Fruit fly (Drosophila melanogaster) whole organism, embryonic: Measurements from ENCODE around the gene CG16717.

Source experiments
- CG10654 ChIP-seq: fragments of 200-800 bp; sonication (Bioruptor generic); optimal IDR thresholded peaks from 2 replicates; lab custom pipeline; 2016; ENCODE audit warnings: missing biosample characterization, missing genetic modification characterization
- CG12769 ChIP-seq: fragments of 200-800 bp; sonication (Bioruptor generic); optimal IDR thresholded peaks from 2 replicates; lab custom pipeline; 2019; ENCODE audit warnings: missing biosample characterization, mild to moderate bottlenecking, missing genetic modification characterization, moderate library complexity
- CG13894 ChIP-seq: fragments of 200-800 bp; sonication (Bioruptor generic); optimal IDR thresholded peaks from 3 replicates; lab custom pipeline; 2018; ENCODE audit warnings: missing biosample characterization, mild to moderate bottlenecking, missing genetic modification characterization, moderate library complexity
- CG16813 ChIP-seq: fragments of 200-800 bp; sonication (Bioruptor generic); IDR thresholded peaks from 3 replicates; pipeline ENCODE4 v1.3.6; 2022; ENCODE audit warnings: missing biosample characterization, missing genetic modification characterization; ENCODE audit not compliant: partially characterized antibody
- CG17385 ChIP-seq: fragments of 200-800 bp; sonication (Bioruptor generic); optimal IDR thresholded peaks from 3 replicates; lab custom pipeline; 2018; ENCODE audit warnings: missing biosample characterization, mild to moderate bottlenecking, missing genetic modification characterization
- CG17568 ChIP-seq: fragments of 200-800 bp; sonication (Bioruptor generic); optimal IDR thresholded peaks from 2 replicates; lab custom pipeline; 2018; ENCODE audit warnings: missing biosample characterization, mild to moderate bottlenecking, missing genetic modification characterization, moderate library complexity
- CG2116 ChIP-seq: fragments of 200-800 bp; sonication (Bioruptor generic); optimal IDR thresholded peaks from 3 replicates; lab custom pipeline; 2018; ENCODE audit warnings: missing biosample characterization, mild to moderate bottlenecking, missing genetic modification characterization
- CG2129 ChIP-seq: fragments of 200-800 bp; sonication (Bioruptor generic); IDR thresholded peaks from 2 replicates; pipeline ENCODE4 v1.3.6; 2022; ENCODE audit warnings: missing biosample characterization, missing genetic modification characterization; ENCODE audit not compliant: partially characterized antibody
- CG33213 ChIP-seq: fragments of 200-800 bp; sonication (Bioruptor generic); optimal IDR thresholded peaks from 3 replicates; lab custom pipeline; 2016; ENCODE audit warnings: missing biosample characterization, missing genetic modification characterization
- CG34376 ChIP-seq: fragments of 200-800 bp; sonication (Bioruptor generic); optimal IDR thresholded peaks from 2 replicates; lab custom pipeline; 2018; ENCODE audit warnings: missing biosample characterization, mild to moderate bottlenecking, missing genetic modification characterization
- CG34422 ChIP-seq: fragments of 200-800 bp; sonication (Bioruptor generic); IDR thresholded peaks from 3 replicates; pipeline ENCODE4 v1.3.6; 2022; ENCODE audit warnings: missing biosample characterization, missing genetic modification characterization
- CG5180 ChIP-seq: fragments of 200-800 bp; sonication (Bioruptor generic); optimal IDR thresholded peaks from 3 replicates; lab custom pipeline; 2017; ENCODE audit warnings: missing biosample characterization, missing genetic modification characterization, mild to moderate bottlenecking, moderate library complexity, missing genetic modification reagents
- CG6654 ChIP-seq: fragments of 200-800 bp; sonication (Bioruptor generic); optimal IDR thresholded peaks from 2 replicates; lab custom pipeline; 2017; ENCODE audit warnings: missing biosample characterization, mild to moderate bottlenecking, missing genetic modification characterization
- Deaf1 ChIP-seq: fragments of 200-800 bp; optimal IDR thresholded peaks from 3 replicates; lab custom pipeline; 2019; ENCODE audit warnings: missing biosample characterization, mild to moderate bottlenecking, missing genetic modification characterization, moderate library complexity
- Dll ChIP-seq: fragments of 200-800 bp; sonication (Bioruptor generic); IDR thresholded peaks from 4 replicates; pipeline ENCODE4 v1.3.6; 2022; ENCODE audit warnings: missing biosample characterization, missing genetic modification characterization; ENCODE audit not compliant: partially characterized antibody
- Doc3 ChIP-seq: fragments of 200-800 bp; sonication (Bioruptor generic); IDR thresholded peaks from 3 replicates; pipeline ENCODE4 v1.3.6; 2022; ENCODE audit warnings: missing biosample characterization, missing genetic modification characterization; ENCODE audit not compliant: partially characterized antibody
- Dp ChIP-seq: fragments of 200-800 bp; sonication (Bioruptor generic); optimal IDR thresholded peaks from 2 replicates; lab custom pipeline; 2018; ENCODE audit warnings: missing biosample characterization, mild to moderate bottlenecking, missing genetic modification characterization, moderate library complexity
- E2f2 ChIP-seq: fragments of 200-800 bp; sonication (Bioruptor generic); IDR thresholded peaks from 2 replicates; pipeline ENCODE4 v1.3.6; 2022; ENCODE audit warnings: missing biosample characterization, missing genetic modification characterization
- Fer3 ChIP-seq: fragments of 200-800 bp; sonication (Bioruptor generic); optimal IDR thresholded peaks from 2 replicates; lab custom pipeline; 2018; ENCODE audit warnings: missing biosample characterization, mild to moderate bottlenecking, missing genetic modification characterization, moderate library complexity
- HLH3B ChIP-seq: fragments of 200-800 bp; sonication (Bioruptor generic); IDR thresholded peaks from 2 replicates; pipeline ENCODE4 v1.3.6; 2022; ENCODE audit warnings: missing biosample characterization, missing genetic modification characterization
- HLH4C ChIP-seq: fragments of 200-800 bp; sonication (Bioruptor generic); IDR thresholded peaks from 3 replicates; pipeline ENCODE4 v1.3.6; 2022; ENCODE audit warnings: missing biosample characterization, missing genetic modification characterization; ENCODE audit not compliant: partially characterized antibody
- Lim3 ChIP-seq: fragments of 200-800 bp; sonication (Bioruptor generic); IDR thresholded peaks from 2 replicates; pipeline ENCODE4 v1.3.6; 2022; ENCODE audit warnings: missing biosample characterization, missing genetic modification characterization
- MESR4 ChIP-seq: fragments of 200-800 bp; sonication (Bioruptor generic); optimal IDR thresholded peaks from 2 replicates; lab custom pipeline; 2018; ENCODE audit warnings: missing biosample characterization, mild to moderate bottlenecking, missing genetic modification characterization, moderate library complexity
- Max ChIP-seq: fragments of 200-800 bp; sonication (Bioruptor generic); optimal IDR thresholded peaks from 2 replicates; lab custom pipeline; 2016; ENCODE audit warnings: missing biosample characterization, mild to moderate bottlenecking, missing genetic modification characterization
- Opbp ChIP-seq: fragments of 200-800 bp; sonication (Bioruptor generic); IDR thresholded peaks from 3 replicates; pipeline ENCODE4 v1.3.6; 2022; ENCODE audit warnings: missing biosample characterization, missing genetic modification characterization; ENCODE audit not compliant: partially characterized antibody
- Ptx1 ChIP-seq: fragments of 200-800 bp; sonication (Bioruptor generic); IDR thresholded peaks from 2 replicates; pipeline ENCODE4 v1.3.6; 2022; ENCODE audit warnings: missing biosample characterization, missing genetic modification characterization
- ato ChIP-seq: fragments of 200-800 bp; sonication (Bioruptor generic); IDR thresholded peaks from 2 replicates; pipeline ENCODE4 v1.3.6; 2022; ENCODE audit warnings: missing biosample characterization, missing genetic modification characterization; ENCODE audit not compliant: partially characterized antibody
- bbx ChIP-seq: fragments of 200-800 bp; sonication (Bioruptor generic); IDR thresholded peaks from 2 replicates; pipeline ENCODE4 v1.3.6; 2022; ENCODE audit warnings: missing biosample characterization, missing genetic modification characterization; ENCODE audit not compliant: partially characterized antibody
- chm ChIP-seq: fragments of 200-800 bp; sonication (Bioruptor generic); IDR thresholded peaks from 2 replicates; pipeline ENCODE4 v1.3.6; 2022; ENCODE audit warnings: missing biosample characterization, missing genetic modification characterization
- chn ChIP-seq: fragments of 200-800 bp; sonication (Bioruptor generic); optimal IDR thresholded peaks from 2 replicates; lab custom pipeline; 2016; ENCODE audit warnings: missing biosample characterization, missing genetic modification characterization
- crp ChIP-seq, 2 experiments: fragments of 200-800 bp; sonication (Bioruptor generic); optimal IDR thresholded peaks; 2 replicates in 1 of 2; 3 replicates in 1 of 2; lab custom pipeline; 2017; ENCODE audit warnings: missing biosample characterization in 2 of 2, missing genetic modification characterization in 2 of 2, mild to moderate bottlenecking in 1 of 2, moderate library complexity in 1 of 2
- dan ChIP-seq: fragments of 200-800 bp; sonication (Bioruptor generic); IDR thresholded peaks from 2 replicates; pipeline ENCODE4 v1.3.6; 2022; ENCODE audit warnings: missing biosample characterization, missing genetic modification characterization
- dmrt11E ChIP-seq: fragments of 200-800 bp; sonication (Bioruptor generic); optimal IDR thresholded peaks from 3 replicates; lab custom pipeline; 2018; ENCODE audit warnings: missing biosample characterization, mild to moderate bottlenecking, missing genetic modification characterization, moderate library complexity
- gcm2 ChIP-seq: fragments of 200-800 bp; sonication (Bioruptor generic); optimal IDR thresholded peaks from 2 replicates; lab custom pipeline; 2016; ENCODE audit warnings: missing biosample characterization, missing genetic modification characterization
- gem ChIP-seq: fragments of 200-800 bp; sonication (Bioruptor generic); optimal IDR thresholded peaks from 2 replicates; lab custom pipeline; 2019; ENCODE audit warnings: missing biosample characterization, mild to moderate bottlenecking, missing genetic modification characterization, moderate library complexity
- gsb ChIP-seq: fragments of 200-800 bp; sonication (Bioruptor generic); IDR thresholded peaks from 2 replicates; pipeline ENCODE4 v1.3.6; 2022; ENCODE audit warnings: missing biosample characterization, missing genetic modification characterization
- gt ChIP-seq: fragments of 200-800 bp; sonication (Bioruptor generic); IDR thresholded peaks from 2 replicates; pipeline ENCODE4 v1.3.6; 2022; ENCODE audit warnings: missing biosample characterization, missing genetic modification characterization
- hb ChIP-seq: fragments of 200-800 bp; sonication (Bioruptor generic); IDR thresholded peaks from 3 replicates; pipeline ENCODE4 v1.3.6; 2022; ENCODE audit warnings: missing biosample characterization, missing genetic modification characterization; ENCODE audit not compliant: partially characterized antibody
- hkb ChIP-seq, 2 experiments: fragments of 200-800 bp in 1 of 2; fragments of >200 bp in 1 of 2; sonication (Bioruptor generic) in 1 of 2; IDR thresholded peaks in 1 of 2; optimal IDR thresholded peaks in 1 of 2; 2 replicates each; pipeline versions ENCODE4 v1.3.6 to Lab custom; 2017 to 2022; ENCODE audit warnings: missing biosample characterization in 1 of 2, missing genetic modification characterization in 1 of 2
- mirr ChIP-seq: fragments of 200-800 bp; sonication (Bioruptor generic); optimal IDR thresholded peaks from 3 replicates; lab custom pipeline; 2018; ENCODE audit warnings: missing biosample characterization, mild to moderate bottlenecking, missing genetic modification characterization
- pum ChIP-seq: fragments of 200-800 bp; sonication (Bioruptor generic); optimal IDR thresholded peaks from 2 replicates; lab custom pipeline; 2016; ENCODE audit warnings: missing biosample characterization, missing genetic modification characterization
- run ChIP-seq: fragments of 200-800 bp; sonication (Bioruptor generic); optimal IDR thresholded peaks from 3 replicates; lab custom pipeline; 2018; ENCODE audit warnings: missing biosample characterization, mild to moderate bottlenecking, missing genetic modification characterization
- shn ChIP-seq: fragments of 200-800 bp; sonication (Bioruptor generic); optimal IDR thresholded peaks from 3 replicates; lab custom pipeline; 2016; ENCODE audit warnings: missing biosample characterization, missing genetic modification characterization
- sisA ChIP-seq: fragments of 200-800 bp; sonication (Bioruptor generic); IDR thresholded peaks from 2 replicates; pipeline ENCODE4 v1.3.6; 2022; ENCODE audit warnings: missing biosample characterization, missing genetic modification characterization
- sna ChIP-seq: fragments of 200-800 bp; sonication (Bioruptor generic); IDR thresholded peaks from 2 replicates; pipeline ENCODE4 v1.3.6; 2022; ENCODE audit warnings: missing biosample characterization, missing genetic modification characterization; ENCODE audit not compliant: partially characterized antibody
- trh ChIP-seq: fragments of 200-800 bp; sonication (Bioruptor generic); optimal IDR thresholded peaks from 2 replicates; lab custom pipeline; 2016; ENCODE audit warnings: missing biosample characterization, missing genetic modification characterization
- ttk ChIP-seq: fragments of 200-800 bp; sonication (Bioruptor generic); IDR thresholded peaks from 2 replicates; pipeline ENCODE4 v2.1.2; 2022; ENCODE audit warnings: missing biosample characterization, missing genetic modification characterization
- yki ChIP-seq: fragments of >200 bp; optimal IDR thresholded peaks from 3 replicates; lab custom pipeline; 2018
- zen2 ChIP-seq: fragments of 200-800 bp; sonication (Bioruptor generic); IDR thresholded peaks from 3 replicates; pipeline ENCODE4 v1.3.6; 2022; ENCODE audit warnings: missing biosample characterization, missing genetic modification characterization; ENCODE audit not compliant: partially characterized antibody

Gene CG16717

dm6 chr3L:9678994-9679393, at the start of gene CG16717, which contains the start of gene fry:
Gene CG16717 (plus strand): TSS chr3L:9679201.
Gene fry (minus strand): TSS chr3L:9679103.
- TF ChIP-seq CG10654 (GFP tag; lab: Kevin White, UChicago) (no peak), yki (no peak), CG12769 (tag; lab: Kevin White, UChicago) (no peak), gsb (GFP tag; lab: Robert Waterston, UW) (no peak), Deaf1 (tag; lab: Kevin White, UChicago) (no peak), CG17385 (GFP tag; lab: Kevin White, UChicago) (peak; percentile 92), run (no peak), shn (GFP tag; lab: Kevin White, UChicago) (no peak), trh (no peak), ttk (GFP tag; lab: Robert Waterston, UW) (no peak), hb (GFP tag; lab: Robert Waterston, UW) (no peak), CG16813 (peak; percentile 44; the same call in 1 of the 3 replicates), gem (tag; lab: Kevin White, UChicago) (no peak), zen2 (GFP tag; lab: Robert Waterston, UW) (peak; percentile 69), sna (GFP tag; lab: Robert Waterston, UW) (peak; percentile 68; the same call in 1 of the 2 replicates), E2f2 (peak; percentile 16; the same call in 1 of the 2 replicates), Dp (GFP tag; lab: Kevin White, UChicago) (peak; percentile 31), CG34422 (GFP tag; lab: Robert Waterston, UW) (peak; percentile 52; the same call in 1 of the 3 replicates), hkb (optimal IDR thresholded peaks at IDR 0.05; lab: Kevin White, UChicago) (no peak), hkb (GFP tag; IDR thresholded peaks at IDR 0.05; lab: Robert Waterston, UW) (no peak), CG13894 (no peak), MESR4 (GFP tag; lab: Kevin White, UChicago) (peak; percentile 29), chm (GFP tag; lab: Robert Waterston, UW) (no peak), sisA (no peak), dan (GFP tag; lab: Robert Waterston, UW) (no peak), CG33213 (GFP tag; lab: Kevin White, UChicago) (no peak), CG34376 (peak; percentile 85), pum (GFP tag; lab: Kevin White, UChicago) (no peak), bbx (GFP tag; lab: Robert Waterston, UW) (peak; percentile 61; the same call in 1 of the 2 replicates), chn (GFP tag; lab: Kevin White, UChicago) (no peak), HLH3B (GFP tag; lab: Robert Waterston, UW) (no peak), HLH4C (GFP tag; lab: Robert Waterston, UW) (peak; percentile 56), CG6654 (GFP tag; lab: Kevin White, UChicago) (no peak), Doc3 (peak; percentile 69), crp (GFP tag; optimal IDR thresholded peaks at IDR 0.05; lab: Kevin White, UChicago) (peak; percentile 84 to 99), CG2116 (GFP tag; lab: Kevin White, UChicago) (peak; percentile 3), Opbp (GFP tag; lab: Robert Waterston, UW) (peak; percentile 69; the same call in 2 of the 3 replicates), ato (GFP tag; lab: Robert Waterston, UW) (peak; percentile 36; the same call in 1 of the 2 replicates), Dll (GFP tag; lab: Robert Waterston, UW) (peak; percentile 68), Fer3 (tag; lab: Kevin White, UChicago) (no peak), CG2129 (peak; percentile 25; the same call in 1 of the 2 replicates), mirr (GFP tag; lab: Kevin White, UChicago) (peak; percentile 51), Lim3 (GFP tag; lab: Robert Waterston, UW) (no peak), CG5180 (GFP tag; lab: Kevin White, UChicago) (no peak), gt (GFP tag; lab: Robert Waterston, UW) (no peak), Ptx1 (GFP tag; lab: Robert Waterston, UW) (no peak), gcm2 (GFP tag; lab: Kevin White, UChicago) (no peak), CG17568 (GFP tag; lab: Kevin White, UChicago) (no peak), dmrt11E (tag; lab: Kevin White, UChicago) (no peak), Max (GFP tag; lab: Kevin White, UChicago) (no peak)
